Worm (Caenorhabditis elegans): ENCODE results near the gene ttr-34.
A peak's percentile ranks its signal among the peaks of the same experiment; 100 is the strongest.

ttr-34 gene

ce11 chrX:13108664-13109063, 30.9 kb upstream of the ttr-34 start:
- TF ChIP-seq somi-1 (GFP tag; optimal IDR thresholded peaks at IDR 0.05) (no peak), mel-28 (tag; optimal IDR thresholded peaks at IDR 0.05; ENCODE audit: borderline replicate concordance) (peak; percentile 19), lsl-1 (GFP tag; optimal IDR thresholded peaks at IDR 0.05) (no peak), ceh-100 (GFP tag; IDR thresholded peaks at IDR 0.05) (no peak), B0261.1 (tag; optimal IDR thresholded peaks at IDR 0.05) (no peak), mxl-1 (tag; optimal IDR thresholded peaks at IDR 0.05) (peak; percentile 2), ama-1 (optimal IDR thresholded peaks at IDR 0.05) (peak; percentile 76), ama-1 (GFP tag; optimal IDR thresholded peaks at IDR 0.05) (no peak), lin-26 (GFP tag; IDR thresholded peaks at IDR 0.05) (peak; percentile 57; the same call in 1 of the 2 replicates), pha-4 (tag; optimal IDR thresholded peaks at IDR 0.05) (no peak), mcd-1 (GFP tag; IDR thresholded peaks at IDR 0.05) (0 out of 2 replicates have a peak, but pooled peaks have one; percentile 25), ekl-4 (GFP tag; IDR thresholded peaks at IDR 0.05) (peak; percentile 27; the same call in 1 of the 2 replicates), cebp-1 (GFP tag; IDR thresholded peaks at IDR 0.05) (no peak), cebp-1 (tag; optimal IDR thresholded peaks at IDR 0.05) (peak; percentile 67), repo-1 (tag; optimal IDR thresholded peaks at IDR 0.05) (peak; percentile 70), nfya-2 (GFP tag; IDR thresholded peaks at IDR 0.05) (no peak), snpc-1.3 (tag; optimal IDR thresholded peaks at IDR 0.05; ENCODE audit: insufficient read depth) (no peak), nhr-90 (tag; optimal IDR thresholded peaks at IDR 0.05) (peak; percentile 28), Y56A3A.18 (GFP tag; IDR thresholded peaks at IDR 0.05) (peak; percentile 73; the same call in 1 of the 2 replicates), egl-44 (GFP tag; IDR thresholded peaks at IDR 0.05) (peak; percentile 47; the same call in 1 of the 2 replicates), Y53G8AR.9 (GFP tag; conservative IDR thresholded peaks at IDR 0.05) (peak; percentile 79; the same call in 1 of the 2 replicates), tlf-1 (GFP tag; optimal IDR thresholded peaks at IDR 0.05) (peak; percentile 15), cebp-2 (GFP tag; IDR thresholded peaks at IDR 0.05) (0 out of 2 replicates have a peak, but pooled peaks have one; percentile 34), lin-40 (tag; optimal IDR thresholded peaks at IDR 0.05) (peak; percentile 37), tbp1 (GFP tag; optimal IDR thresholded peaks at IDR 0.05) (peak; percentile 34), athp-1 (tag; optimal IDR thresholded peaks at IDR 0.05) (peak; percentile 52), lin-54 (GFP tag; optimal IDR thresholded peaks at IDR 0.05) (no peak), C17E4.6 (GFP tag; IDR thresholded peaks at IDR 0.05) (no peak), pbrm-1 (GFP tag; IDR thresholded peaks at IDR 0.05) (0 out of 2 replicates have a peak, but pooled peaks have one; percentile 41), attf-3 (GFP tag; conservative IDR thresholded peaks at IDR 0.05) (no peak), Y95B8A.8 (GFP tag; IDR thresholded peaks at IDR 0.05) (no peak), rec-8 (tag; optimal IDR thresholded peaks at IDR 0.05) (no peak), let-607 (tag; optimal IDR thresholded peaks at IDR 0.05) (no peak), F52B5.7 (tag; optimal IDR thresholded peaks at IDR 0.05) (no peak), chd-7 (tag; optimal IDR thresholded peaks at IDR 0.05) (peak; percentile 66), ztf-26 (tag; optimal IDR thresholded peaks at IDR 0.05) (peak; percentile 67), B0336.3 (GFP tag; IDR thresholded peaks at IDR 0.05) (peak; percentile 35; the same call in 1 of the 2 replicates), hmg-1.2 (GFP tag; IDR thresholded peaks at IDR 0.05) (peak; percentile 21; the same call in 1 of the 2 replicates), gei-17 (GFP tag; optimal IDR thresholded peaks at IDR 0.05) (peak; percentile 4), D2030.7 (GFP tag; IDR thresholded peaks at IDR 0.05) (no peak), Y53F4B.3 (GFP tag; IDR thresholded peaks at IDR 0.05) (no peak), lin-35 (GFP tag; optimal IDR thresholded peaks at IDR 0.05) (peak in 1 of 3 experiments; percentile 14)
